Worm (Caenorhabditis elegans) whole organism, young adult: ENCODE results near the gene C43F9.5.

Source experiments
- B0035.1 ChIP-seq: sonication (generic microtip); optimal IDR thresholded peaks from 2 replicates; lab custom pipeline; 2016; ENCODE audit warnings: missing genetic modification characterization, mild to moderate bottlenecking, missing compliant biosample characterization, missing genotype, missing genetic modification reagents
- C06A6.2 ChIP-seq: fragments of 200-800 bp; sonication (Bioruptor generic); conservative IDR thresholded peaks from 2 replicates; pipeline ENCODE4 v1.3.6; 2022; ENCODE audit warnings: missing genetic modification characterization, missing compliant biosample characterization
- F22D6.2 ChIP-seq: sonication (generic microtip); optimal IDR thresholded peaks from 2 replicates; lab custom pipeline; 2016; ENCODE audit warnings: mild to moderate bottlenecking, missing genetic modification characterization, missing compliant biosample characterization
- F23B12.7 ChIP-seq: sonication (generic microtip); optimal IDR thresholded peaks from 2 replicates; lab custom pipeline; 2017; ENCODE audit warnings: missing genetic modification characterization, mild to moderate bottlenecking, missing compliant biosample characterization, antibody characterized with exemption, moderate library complexity; ENCODE audit not compliant: insufficient read depth
- F37B4.10 ChIP-seq: fragments of 200-800 bp; sonication (Bioruptor generic); IDR thresholded peaks from 2 replicates; pipeline ENCODE4 v1.3.6; 2022; ENCODE audit warnings: missing genetic modification characterization, missing compliant biosample characterization
- F39B2.1 ChIP-seq: fragments of 200-800 bp; sonication (Bioruptor generic); IDR thresholded peaks from 2 replicates; pipeline ENCODE4 v1.3.6; 2022; ENCODE audit warnings: missing genetic modification reagents, missing genetic modification characterization, missing compliant biosample characterization
- F52B5.7 ChIP-seq: sonication (generic microtip); optimal IDR thresholded peaks from 2 replicates; lab custom pipeline; 2016; ENCODE audit warnings: mild to moderate bottlenecking, missing genetic modification characterization, missing compliant biosample characterization
- F57A8.1 ChIP-seq: fragments of 200-800 bp; sonication (Bioruptor generic); optimal IDR thresholded peaks from 2 replicates; lab custom pipeline; 2018; ENCODE audit warnings: mild to moderate bottlenecking, missing genetic modification characterization, moderate library complexity, missing compliant biosample characterization
- Y53F4B.3 ChIP-seq: fragments of 200-800 bp; sonication (Bioruptor generic); IDR thresholded peaks from 2 replicates; pipeline ENCODE4 v1.3.6; 2022; ENCODE audit warnings: missing genetic modification reagents, missing genetic modification characterization, missing compliant biosample characterization
- Y53G8AR.9 ChIP-seq: fragments of 200-800 bp; sonication (Bioruptor generic); conservative IDR thresholded peaks from 2 replicates; pipeline ENCODE4 v1.3.6; 2022; ENCODE audit warnings: missing genetic modification reagents, missing genetic modification characterization, missing compliant biosample characterization
- akir-1 ChIP-seq: fragments of 200-800 bp; sonication (Bioruptor generic); optimal IDR thresholded peaks from 2 replicates; lab custom pipeline; 2018; ENCODE audit warnings: mild to moderate bottlenecking, missing genetic modification characterization, moderate library complexity, missing compliant biosample characterization
- athp-1 ChIP-seq: sonication (generic microtip); optimal IDR thresholded peaks from 2 replicates; lab custom pipeline; 2017; ENCODE audit warnings: mild to moderate bottlenecking, missing genetic modification characterization, missing compliant biosample characterization
- attf-5 ChIP-seq: fragments of 200-800 bp; sonication (Bioruptor generic); optimal IDR thresholded peaks from 2 replicates; lab custom pipeline; 2018; ENCODE audit warnings: mild to moderate bottlenecking, missing genetic modification characterization, missing compliant biosample characterization
- cebp-2 ChIP-seq: fragments of 200-800 bp; sonication (Bioruptor generic); IDR thresholded peaks from 2 replicates; pipeline ENCODE4 v1.3.6; 2022; ENCODE audit warnings: missing genetic modification characterization, missing compliant biosample characterization
- ceh-100 ChIP-seq: fragments of 200-800 bp; sonication (Bioruptor generic); IDR thresholded peaks from 2 replicates; pipeline ENCODE4 v1.3.6; 2022; ENCODE audit warnings: missing genetic modification reagents, missing genetic modification characterization, missing compliant biosample characterization
- ceh-27 ChIP-seq: fragments of 200-800 bp; sonication (Bioruptor generic); optimal IDR thresholded peaks from 2 replicates; lab custom pipeline; 2018; ENCODE audit warnings: mild to moderate bottlenecking, missing genetic modification characterization, moderate library complexity, missing compliant biosample characterization
- ceh-40 ChIP-seq: fragments of 200-800 bp; sonication (Bioruptor generic); IDR thresholded peaks from 2 replicates; pipeline ENCODE4 v1.3.6; 2022; ENCODE audit warnings: missing genetic modification characterization, missing compliant biosample characterization
- ceh-58 ChIP-seq: fragments of 200-800 bp; sonication (Bioruptor generic); IDR thresholded peaks from 2 replicates; pipeline ENCODE4 v1.3.6; 2022; ENCODE audit warnings: missing genetic modification characterization, missing compliant biosample characterization
- chd-7 ChIP-seq: sonication (generic microtip); optimal IDR thresholded peaks from 2 replicates; lab custom pipeline; 2016; ENCODE audit warnings: mild to moderate bottlenecking, missing genetic modification characterization, moderate library complexity, missing compliant biosample characterization
- dpl-1 ChIP-seq: fragments of 150-350 bp; optimal IDR thresholded peaks from 2 replicates; lab custom pipeline; 2014; ENCODE audit warnings: missing biosample characterization, missing genetic modification reagents, missing genetic modification characterization
- ekl-4 ChIP-seq: fragments of 200-800 bp; sonication (Bioruptor generic); IDR thresholded peaks from 2 replicates; pipeline ENCODE4 v1.3.6; 2022; ENCODE audit warnings: missing genetic modification reagents, missing genetic modification characterization, missing compliant biosample characterization
- ets-4 ChIP-seq: fragments of 200-800 bp; sonication (Bioruptor generic); optimal IDR thresholded peaks from 2 replicates; lab custom pipeline; 2018; ENCODE audit warnings: mild to moderate bottlenecking, missing genetic modification characterization, missing compliant biosample characterization
- fkh-3 ChIP-seq: sonication (generic microtip); optimal IDR thresholded peaks from 2 replicates; lab custom pipeline; 2016; ENCODE audit warnings: mild to moderate bottlenecking, missing genetic modification characterization, missing compliant biosample characterization
- hmg-20 ChIP-seq: fragments of 200-800 bp; sonication (Bioruptor generic); IDR thresholded peaks from 2 replicates; pipeline ENCODE4 v1.3.6; 2022; ENCODE audit warnings: missing genetic modification reagents, missing genetic modification characterization, missing compliant biosample characterization
- hrde-1 ChIP-seq: sonication (generic microtip); optimal IDR thresholded peaks from 2 replicates; lab custom pipeline; 2016; ENCODE audit warnings: missing genetic modification characterization, mild to moderate bottlenecking, missing compliant biosample characterization, moderate library complexity, missing genotype, missing genetic modification reagents, borderline replicate concordance
- lin-35 ChIP-seq, 3 experiments: fragments of 150-350 bp in 2 of 3; sonication (generic microtip) in 1 of 3; optimal IDR thresholded peaks; 2 replicates each; lab custom pipeline; 2014 to 2018; ENCODE audit warnings: missing biosample characterization in 3 of 3, missing genetic modification characterization in 3 of 3, missing genetic modification reagents in 3 of 3
- lsl-1 ChIP-seq: fragments of 200-800 bp; sonication (Bioruptor generic); optimal IDR thresholded peaks from 2 replicates; lab custom pipeline; 2018; ENCODE audit warnings: mild to moderate bottlenecking, missing genetic modification characterization, moderate library complexity, missing compliant biosample characterization
- madf-6 ChIP-seq: fragments of 200-800 bp; sonication (Bioruptor generic); IDR thresholded peaks from 2 replicates; pipeline ENCODE4 v1.3.6; 2022; ENCODE audit warnings: missing genetic modification reagents, missing genetic modification characterization, missing compliant biosample characterization
- nfyb-1 ChIP-seq: fragments of 200-800 bp; sonication (Bioruptor generic); IDR thresholded peaks from 2 replicates; pipeline ENCODE4 v1.3.6; 2022; ENCODE audit warnings: missing genetic modification reagents, missing genetic modification characterization, missing compliant biosample characterization
- nhr-179 ChIP-seq: sonication (generic microtip); optimal IDR thresholded peaks from 2 replicates; lab custom pipeline; 2016; ENCODE audit warnings: mild to moderate bottlenecking, missing genetic modification characterization, missing compliant biosample characterization
- nhr-27 ChIP-seq: fragments of 200-800 bp; sonication (Bioruptor generic); optimal IDR thresholded peaks from 2 replicates; lab custom pipeline; 2018; ENCODE audit warnings: mild to moderate bottlenecking, missing genetic modification characterization, moderate library complexity, missing compliant biosample characterization
- nhr-80 ChIP-seq: sonication (generic microtip); optimal IDR thresholded peaks from 2 replicates; lab custom pipeline; 2016; ENCODE audit warnings: missing genetic modification characterization, missing compliant biosample characterization
- nhr-90 ChIP-seq: sonication (generic microtip); optimal IDR thresholded peaks from 2 replicates; lab custom pipeline; 2016; ENCODE audit warnings: missing genotype, mild to moderate bottlenecking, missing genetic modification characterization, missing compliant biosample characterization
- snpc-1.1 ChIP-seq: sonication (generic microtip); optimal IDR thresholded peaks from 2 replicates; lab custom pipeline; 2017; ENCODE audit warnings: missing genetic modification characterization, mild to moderate bottlenecking, missing compliant biosample characterization, antibody characterized with exemption, moderate library complexity, missing genotype, missing genetic modification reagents; ENCODE audit not compliant: insufficient read depth
- snpc-4 ChIP-seq, 5 experiments: fragments of 150-350 bp in 1 of 5; sonication (generic microtip) in 4 of 5; optimal IDR thresholded peaks; 2 replicates each; lab custom pipeline; 2014 to 2018; ENCODE audit warnings: missing genetic modification characterization in 5 of 5, missing biosample characterization in 3 of 5, antibody characterized with exemption in 2 of 5, mild to moderate bottlenecking in 2 of 5, missing compliant biosample characterization in 2 of 5, missing genotype in 2 of 5, moderate library complexity in 2 of 5, missing genetic modification reagents in 1 of 5
- somi-1 ChIP-seq: fragments of 200-800 bp; sonication (Bioruptor generic); optimal IDR thresholded peaks from 2 replicates; lab custom pipeline; 2018; ENCODE audit warnings: mild to moderate bottlenecking, missing genetic modification characterization, missing compliant biosample characterization
- tbx-9 ChIP-seq: sonication (generic microtip); optimal IDR thresholded peaks from 2 replicates; lab custom pipeline; 2016; ENCODE audit warnings: borderline replicate concordance, missing genetic modification characterization, inconsistent platforms, missing compliant biosample characterization
- unc-62 ChIP-seq: fragments of 150-350 bp; optimal IDR thresholded peaks from 2 replicates; lab custom pipeline; 2014; ENCODE audit warnings: missing biosample characterization, missing genetic modification reagents, missing genetic modification characterization
- zim-3 ChIP-seq: sonication (generic microtip); optimal IDR thresholded peaks from 2 replicates; lab custom pipeline; 2017; ENCODE audit warnings: mild to moderate bottlenecking, missing genetic modification characterization, moderate library complexity, missing compliant biosample characterization
- ztf-25 ChIP-seq: fragments of 200-800 bp; sonication (Bioruptor generic); IDR thresholded peaks from 2 replicates; pipeline ENCODE4 v1.3.6; 2022; ENCODE audit warnings: missing genetic modification reagents, missing genetic modification characterization, missing compliant biosample characterization
- ztf-6 ChIP-seq: fragments of 200-800 bp; sonication (Bioruptor generic); IDR thresholded peaks from 2 replicates; pipeline ENCODE4 v1.3.6; 2022; ENCODE audit warnings: missing genetic modification reagents, missing genetic modification characterization, missing compliant biosample characterization

C43F9.5 gene

DNA sequence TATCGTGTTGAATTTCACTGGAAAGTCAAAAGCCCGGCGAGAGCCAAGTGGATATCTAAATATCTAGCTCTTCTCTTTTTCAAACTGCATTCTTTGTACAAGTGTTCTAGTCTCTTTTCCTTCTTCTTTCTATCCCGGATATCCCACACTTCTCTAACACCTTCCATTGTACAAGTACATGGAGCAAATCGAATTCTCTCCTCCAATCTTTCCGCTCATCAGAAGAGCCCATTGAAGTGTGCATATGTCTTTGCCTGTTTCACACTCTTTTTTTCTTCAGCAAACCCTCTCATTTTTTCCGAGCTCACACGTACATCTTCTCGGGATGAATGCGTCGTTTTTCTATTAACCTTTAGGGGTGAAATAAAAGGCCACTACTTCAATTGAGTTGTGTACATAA is 17.1 kb downstream of the C43F9.5 start:
- TF ChIP-seq snpc-4 (GFP tag; optimal IDR thresholded peaks at IDR 0.05; lab: Kevin White, UChicago), result no peak
- no peak for TF ChIP-seq snpc-4 (tag; optimal IDR thresholded peaks at IDR 0.05; lab: Kevin White, UChicago)
- no peak for TF ChIP-seq F22D6.2
- no peak for TF ChIP-seq athp-1 (tag; lab: Kevin White, UChicago)
- no peak for TF ChIP-seq snpc-1.1 (tag; lab: Kevin White, UChicago)
- no peak for TF ChIP-seq madf-6 (GFP tag; lab: Robert Waterston, UW)
- no peak for TF ChIP-seq F39B2.1 (GFP tag; lab: Robert Waterston, UW)
- no peak for TF ChIP-seq lin-35 (GFP tag; optimal IDR thresholded peaks at IDR 0.05; lab: Kevin White, UChicago)
- no peak for TF ChIP-seq cebp-2
- TF ChIP-seq F52B5.7, result no peak
- no peak for TF ChIP-seq tbx-9
- no peak for TF ChIP-seq nfyb-1 (GFP tag; lab: Robert Waterston, UW)
- no peak for TF ChIP-seq fkh-3 (tag; lab: Kevin White, UChicago)
- no peak for TF ChIP-seq ceh-100 (GFP tag; lab: Robert Waterston, UW)

DNA sequence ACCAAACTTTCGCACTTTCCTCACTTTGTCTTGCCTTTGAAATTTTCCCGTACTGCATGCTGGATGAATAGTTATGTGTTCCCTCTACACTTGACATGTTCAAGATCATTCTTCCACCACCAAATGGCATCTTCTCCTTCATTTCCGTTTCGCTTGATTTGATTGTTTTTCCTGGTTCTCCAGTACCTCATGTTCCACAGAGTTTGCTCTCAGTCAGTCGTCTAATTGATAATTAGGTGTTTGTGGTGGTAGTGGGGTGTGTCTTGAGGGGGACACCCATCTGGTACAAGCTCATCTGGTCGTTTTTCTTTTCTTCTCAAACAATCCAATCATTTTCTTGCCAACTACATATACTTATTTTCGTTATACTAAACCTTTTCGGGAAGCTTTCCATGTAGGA is 19.5 kb downstream of the C43F9.5 start:
- TF ChIP-seq unc-62 (no peak), hrde-1 (tag; lab: Kevin White, UChicago) (no peak), nhr-27 (tag; lab: Kevin White, UChicago) (no peak), nhr-179 (tag; lab: Kevin White, UChicago) (no peak), F37B4.10 (no peak), ceh-40 (GFP tag; lab: Robert Waterston, UW) (no peak), lsl-1 (no peak)

DNA sequence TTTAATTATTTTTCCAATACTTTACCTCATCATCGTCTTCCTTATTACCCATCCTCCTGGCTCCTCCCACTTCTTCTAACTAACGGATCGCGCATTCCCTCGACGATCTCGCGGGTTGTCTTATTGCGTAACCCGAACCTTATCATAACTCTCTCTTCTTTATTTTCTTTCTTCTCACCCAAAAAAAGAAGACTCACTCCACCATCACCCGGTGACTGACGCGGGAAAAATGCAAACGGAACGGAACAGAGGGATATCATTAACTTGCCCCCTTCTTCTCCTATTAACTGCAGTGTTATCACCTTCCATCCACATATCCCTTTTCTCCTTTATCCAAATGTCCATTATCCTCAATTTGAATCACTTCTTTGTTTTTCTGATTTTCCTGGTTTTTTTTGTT is 20.5 kb downstream of the C43F9.5 start:
- TF ChIP-seq dpl-1 (GFP tag; lab: Kevin White, UChicago) (no peak), F23B12.7 (tag; lab: Kevin White, UChicago) (no peak), fkh-3 (tag; lab: Kevin White, UChicago) (no peak), F57A8.1 (GFP tag; lab: Kevin White, UChicago) (no peak), somi-1 (GFP tag; lab: Kevin White, UChicago) (no peak), nhr-80 (tag; lab: Kevin White, UChicago) (no peak)
- TF ChIP-seq, all 124 proteins: peak for 0

DNA sequence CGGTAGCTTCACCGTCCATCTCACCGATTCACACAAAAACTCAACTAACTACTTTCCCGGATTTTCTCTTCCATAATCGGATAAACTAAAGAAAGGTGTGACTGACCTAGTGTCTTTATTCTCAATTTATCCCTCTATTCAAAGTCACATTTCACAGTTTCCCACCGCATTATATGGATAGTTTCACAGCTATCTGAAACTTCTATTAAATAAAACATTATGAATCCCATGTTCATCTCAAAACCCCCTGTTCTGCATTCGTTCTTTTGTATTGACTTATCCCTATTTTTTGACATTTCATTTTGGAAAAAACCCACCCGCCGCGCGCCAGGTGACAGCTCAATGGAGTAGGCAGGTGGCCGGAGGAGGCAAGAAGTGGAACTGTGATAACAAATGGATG is 22.7 kb downstream of the C43F9.5 start:
- no peak for TF ChIP-seq ceh-58 (GFP tag; lab: Robert Waterston, UW)
- no peak for TF ChIP-seq B0035.1 (tag; lab: Kevin White, UChicago)
- TF ChIP-seq ztf-6 (GFP tag; lab: Robert Waterston, UW), result no peak
- TF ChIP-seq akir-1 (GFP tag; lab: Kevin White, UChicago), result no peak
- no peak for TF ChIP-seq C06A6.2 (GFP tag; lab: Robert Waterston, UW)

DNA sequence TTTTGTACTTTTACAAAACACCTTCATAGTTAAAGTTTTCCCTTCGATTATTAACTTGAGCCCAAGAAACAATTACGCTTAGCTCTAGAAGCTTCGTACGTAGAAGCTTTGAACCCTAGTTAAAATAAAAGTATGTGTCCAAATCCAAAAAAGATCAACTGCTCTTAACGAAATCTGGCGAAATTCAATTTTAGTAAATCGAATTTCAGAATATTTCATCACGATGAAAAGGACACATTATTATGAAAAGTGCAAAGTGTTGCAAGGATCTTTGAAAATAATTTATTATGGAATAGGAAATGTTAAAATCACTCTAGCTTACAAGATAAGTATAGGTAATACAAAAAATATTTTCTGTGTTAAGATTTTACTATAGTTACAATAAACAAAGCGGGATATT is 25.3 kb downstream of the C43F9.5 start:
- TF ChIP-seq ceh-100 (GFP tag; lab: Robert Waterston, UW) (no peak), nhr-179 (tag; lab: Kevin White, UChicago) (no peak), Y53F4B.3 (no peak), ztf-25 (no peak), chd-7 (tag; lab: Kevin White, UChicago) (no peak), nhr-90 (no peak), ekl-4 (no peak), dpl-1 (GFP tag; lab: Kevin White, UChicago) (no peak), hmg-20 (GFP tag; lab: Robert Waterston, UW) (no peak), ztf-6 (GFP tag; lab: Robert Waterston, UW) (no peak), ceh-40 (GFP tag; lab: Robert Waterston, UW) (no peak), attf-5 (no peak), Y53G8AR.9 (GFP tag; lab: Robert Waterston, UW) (no peak), ceh-27 (GFP tag; lab: Kevin White, UChicago) (no peak), zim-3 (no peak), ets-4 (GFP tag; lab: Kevin White, UChicago) (no peak), snpc-4 (GFP tag; optimal IDR thresholded peaks at IDR 0.05; lab: Kevin White, UChicago) (no peak), snpc-4 (tag; optimal IDR thresholded peaks at IDR 0.05; lab: Kevin White, UChicago) (no peak)
